Fruit fly (Drosophila melanogaster): ENCODE results near the gene RpL8.

dm6 chr3L:2584827-2585226 lies 2.4 kb upstream of the RpL8 start:
- TF ChIP-seq psq (optimal IDR thresholded peaks at IDR 0.05), result no peak
- TF ChIP-seq ttk (optimal IDR thresholded peaks at IDR 0.05), result no peak
- TF ChIP-seq h (optimal IDR thresholded peaks at IDR 0.05), result no peak
- TF ChIP-seq Sin3A (optimal IDR thresholded peaks at IDR 0.05), result no peak
